Worm (Caenorhabditis elegans): ENCODE data around the gene srz-97.

The srz-97 gene

DNA sequence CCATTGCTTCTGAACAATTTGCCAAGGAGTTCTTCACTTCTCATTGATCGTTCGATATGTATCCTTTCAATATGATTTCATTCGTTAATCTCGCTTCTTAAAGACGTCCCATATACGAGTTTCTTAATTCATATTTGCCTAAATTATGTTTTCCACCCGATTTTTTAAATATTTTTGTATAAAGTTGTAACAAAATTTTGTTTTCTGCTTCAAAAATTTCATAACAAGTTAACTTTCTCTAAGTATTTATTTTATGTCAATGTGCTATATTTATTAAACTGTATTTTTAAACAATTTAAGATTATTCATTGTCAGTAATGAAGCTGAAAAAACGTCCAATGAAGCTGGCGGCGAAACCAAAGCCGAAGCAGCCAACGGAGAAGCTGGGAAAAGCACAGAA lies 18.6 kb downstream of the srz-97 start, which contains the start of gene F23B12.7:
F23B12.7 (plus strand) TSS at position 301 of the 400 bp plus-strand sequence.
- no peak for TF ChIP-seq mml-1 (tag; optimal IDR thresholded peaks at IDR 0.05)
- no peak for TF ChIP-seq tbx-2 (tag; optimal IDR thresholded peaks at IDR 0.05)
- no peak for TF ChIP-seq mdl-1 (tag; optimal IDR thresholded peaks at IDR 0.05)
- no peak for TF ChIP-seq skn-1 (tag; optimal IDR thresholded peaks at IDR 0.05)
- TF ChIP-seq nhr-43 (tag; optimal IDR thresholded peaks at IDR 0.05; ENCODE audit: poor library complexity, severe bottlenecking) = no peak
- TF ChIP-seq elt-1 (tag; optimal IDR thresholded peaks at IDR 0.05) = no peak
- no peak for TF ChIP-seq nhr-11 (tag; optimal IDR thresholded peaks at IDR 0.05)
- TF ChIP-seq pha-4 (tag; optimal IDR thresholded peaks at IDR 0.05) = no peak
- TF ChIP-seq elt-2 (tag; optimal IDR thresholded peaks at IDR 0.05) = no peak
- no peak for TF ChIP-seq lin-15B (tag; optimal IDR thresholded peaks at IDR 0.05)
- TF ChIP-seq aly-2 (tag; optimal IDR thresholded peaks at IDR 0.05) = no peak
- TF ChIP-seq pqm-1 (tag; optimal IDR thresholded peaks at IDR 0.05) = no peak
- TF ChIP-seq unc-62 (GFP tag; optimal IDR thresholded peaks at IDR 0.05) = no peak
- no peak for TF ChIP-seq lin-39 (tag; optimal IDR thresholded peaks at IDR 0.05)

- TF ChIP-seq daf-12 (tag; optimal IDR thresholded peaks at IDR 0.05) (no peak), nhr-23 (tag; optimal IDR thresholded peaks at IDR 0.05) (no peak), nhr-12 (tag; optimal IDR thresholded peaks at IDR 0.05) (no peak), aly-2 (tag; optimal IDR thresholded peaks at IDR 0.05) (no peak), ceh-9 (tag; optimal IDR thresholded peaks at IDR 0.05) (no peak), ama-1 (optimal IDR thresholded peaks at IDR 0.05) (no peak)
Measured at ce11 chrV:14448669-14449068, 19.4 kb downstream of the srz-97 start.

- TF ChIP-seq elt-2 (tag; optimal IDR thresholded peaks at IDR 0.05) (peak; percentile 86), ceh-82 (tag; optimal IDR thresholded peaks at IDR 0.05) (no peak), lin-15B (tag; optimal IDR thresholded peaks at IDR 0.05) (peak; percentile 36), hmg-11 (tag; optimal IDR thresholded peaks at IDR 0.05) (peak; percentile 59), lin-39 (tag; optimal IDR thresholded peaks at IDR 0.05) (no peak), pqm-1 (tag; optimal IDR thresholded peaks at IDR 0.05) (peak; percentile 78)
Measured at ce11 chrV:14447240-14447763, 20.7 kb downstream of the srz-97 start, which contains the start of the genes dlat-1 and fntb-1. TSS of gene dlat-1 (minus strand) at chrV:14447290. TSS of gene fntb-1 (plus strand) at chrV:14447651.

DNA sequence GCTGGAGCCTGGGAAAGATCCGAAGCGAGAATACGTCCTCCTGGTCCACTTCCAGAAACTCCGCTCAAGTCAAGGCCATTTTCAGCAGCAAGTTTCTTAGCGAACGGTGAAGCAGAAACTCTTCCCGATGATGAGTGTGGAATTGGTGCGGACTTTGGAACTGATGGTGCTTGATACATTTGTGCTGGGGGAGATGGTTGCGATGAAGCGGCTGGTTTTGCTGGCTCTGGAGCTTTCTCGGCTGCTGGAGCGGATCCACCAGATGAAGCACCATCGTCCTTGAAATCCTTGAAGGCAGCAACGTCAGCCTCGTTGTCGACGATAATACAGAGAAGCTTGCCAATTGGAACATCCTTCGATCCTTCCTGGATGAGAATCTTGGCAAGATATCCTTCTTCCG lies 21.6 kb downstream of the srz-97 start:
- TF ChIP-seq egl-5 (tag; optimal IDR thresholded peaks at IDR 0.05) (no peak), ztf-11 (tag; optimal IDR thresholded peaks at IDR 0.05) (no peak), ceh-28 (tag; optimal IDR thresholded peaks at IDR 0.05) (no peak), jun-1 (tag; optimal IDR thresholded peaks at IDR 0.05) (no peak), nhr-67 (tag; optimal IDR thresholded peaks at IDR 0.05) (no peak), sea-2 (GFP tag; optimal IDR thresholded peaks at IDR 0.05) (no peak), pqm-1 (tag; optimal IDR thresholded peaks at IDR 0.05) (no peak), elt-1 (tag; optimal IDR thresholded peaks at IDR 0.05) (no peak), lsy-12 (tag; optimal IDR thresholded peaks at IDR 0.05) (no peak)

ce11 chrV:14440841-14441240 lies 27.2 kb downstream of the srz-97 start, which contains the start of gene F23B12.4:
TSS of gene F23B12.4 (plus strand) at chrV:14441141.
- TF ChIP-seq egl-27 (tag; optimal IDR thresholded peaks at IDR 0.05) (no peak), tbx-2 (tag; optimal IDR thresholded peaks at IDR 0.05) (no peak), pqm-1 (tag; optimal IDR thresholded peaks at IDR 0.05) (no peak), nfya-1 (tag; optimal IDR thresholded peaks at IDR 0.05; ENCODE audit: insufficient read depth) (no peak), nhr-67 (tag; optimal IDR thresholded peaks at IDR 0.05) (no peak), lsy-12 (tag; optimal IDR thresholded peaks at IDR 0.05) (no peak), ztf-4 (tag; optimal IDR thresholded peaks at IDR 0.05) (no peak), nhr-237 (tag; optimal IDR thresholded peaks at IDR 0.05) (no peak), unc-62 (GFP tag; optimal IDR thresholded peaks at IDR 0.05) (no peak), nhr-77 (tag; optimal IDR thresholded peaks at IDR 0.05) (no peak)

DNA sequence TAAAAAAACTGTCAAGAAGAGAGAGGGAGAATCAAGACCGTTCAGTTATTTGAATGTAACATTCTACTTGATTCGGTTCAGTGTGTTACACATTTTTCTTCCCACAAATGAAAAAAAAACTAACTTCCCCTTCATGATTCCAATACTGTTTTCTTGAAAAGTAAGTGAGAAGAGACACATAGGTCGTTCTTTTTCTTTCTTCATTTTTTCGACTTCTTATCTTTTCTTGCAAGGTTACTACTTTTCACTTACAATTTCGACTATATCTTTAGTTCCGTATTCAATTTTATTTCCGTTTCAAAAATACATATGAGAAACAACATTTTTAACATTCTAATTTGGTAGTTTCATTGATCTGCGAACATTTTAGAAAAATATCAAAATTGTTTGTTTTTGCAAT lies 28.8 kb downstream of the srz-97 start:
- TF ChIP-seq nhr-25 (tag; optimal IDR thresholded peaks at IDR 0.05) (peak; percentile 31), sea-2 (GFP tag; optimal IDR thresholded peaks at IDR 0.05) (no peak)
